Worm (Caenorhabditis elegans) whole organism, young adult: Measurements from ENCODE around the gene saeg-1.

ENCODE experiments used
- lin-35 ChIP-seq, 3 experiments: fragments of 150-350 bp in 2 of 3; sonication (generic microtip) in 1 of 3; optimal IDR thresholded peaks; 2 replicates each; lab custom pipeline; 2014 to 2018; ENCODE audit warnings: missing biosample characterization in 3 of 3, missing genetic modification characterization in 3 of 3, missing genetic modification reagents in 3 of 3
- pha-4 ChIP-seq: fragments of 150-350 bp; sonication (generic microtip); optimal IDR thresholded peaks from 2 replicates; lab custom pipeline; 2014; ENCODE audit warnings: missing biosample characterization, missing genetic modification reagents, missing genetic modification characterization
- snpc-1.3 ChIP-seq: sonication (generic microtip); optimal IDR thresholded peaks from 2 replicates; lab custom pipeline; 2017; ENCODE audit warnings: missing genetic modification characterization, mild to moderate bottlenecking, missing compliant biosample characterization, antibody characterized with exemption, moderate library complexity, missing genotype, missing genetic modification reagents; ENCODE audit not compliant: insufficient read depth
- snpc-4 ChIP-seq, 5 experiments: fragments of 150-350 bp in 1 of 5; sonication (generic microtip) in 4 of 5; optimal IDR thresholded peaks; 2 replicates each; lab custom pipeline; 2014 to 2018; ENCODE audit warnings: missing genetic modification characterization in 5 of 5, missing biosample characterization in 3 of 5, antibody characterized with exemption in 2 of 5, mild to moderate bottlenecking in 2 of 5, missing compliant biosample characterization in 2 of 5, missing genotype in 2 of 5, moderate library complexity in 2 of 5, missing genetic modification reagents in 1 of 5

DNA sequence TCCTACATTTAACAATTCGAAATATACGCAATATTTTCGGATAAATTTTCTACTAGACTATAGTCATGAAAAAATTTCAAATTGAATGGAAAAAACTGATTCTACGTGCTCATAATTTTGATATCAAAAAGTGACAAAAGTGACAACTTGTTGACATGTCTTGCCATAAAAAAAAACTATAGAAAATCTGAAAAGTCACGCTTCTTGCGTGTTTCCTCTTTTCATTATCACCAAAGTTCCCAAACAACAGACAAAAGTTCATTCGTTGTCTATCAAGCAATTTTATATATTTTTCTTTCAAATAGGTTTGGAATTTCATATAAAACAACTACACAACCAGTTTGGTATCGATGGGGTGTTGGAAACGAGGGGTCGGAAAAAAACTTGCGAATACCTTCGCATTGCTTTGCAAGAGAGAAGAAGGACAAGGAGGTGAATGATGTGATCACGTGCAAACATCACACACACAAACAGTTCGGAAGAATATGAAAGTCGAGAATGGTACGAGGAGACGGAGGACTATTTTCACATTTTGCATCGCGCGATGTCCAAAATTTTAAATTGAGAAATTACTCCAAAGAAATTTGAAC lies 6.4 kb downstream of the saeg-1 start:
- TF ChIP-seq lin-35 (GFP tag; optimal IDR thresholded peaks at IDR 0.05; lab: Kevin White, UChicago), result no peak
- TF ChIP-seq snpc-4 (GFP tag; optimal IDR thresholded peaks at IDR 0.05; lab: Kevin White, UChicago), result no peak
- TF ChIP-seq snpc-4 (tag; optimal IDR thresholded peaks at IDR 0.05; lab: Kevin White, UChicago), result no peak
- no peak for TF ChIP-seq snpc-1.3 (tag; lab: Kevin White, UChicago)
- no peak for TF ChIP-seq pha-4 (tag; lab: Kevin White, UChicago)
